Fruit fly (Drosophila melanogaster) whole organism, embryonic: ENCODE results near the gene Takl2.

Experiments used
- C15 ChIP-seq: fragments of 200-800 bp; sonication (Bioruptor generic); IDR thresholded peaks from 3 replicates; pipeline ENCODE4 v1.3.6; 2022; ENCODE audit warnings: missing biosample characterization, missing genetic modification characterization
- CG12104 ChIP-seq: fragments of 200-800 bp; sonication (Bioruptor generic); optimal IDR thresholded peaks from 3 replicates; lab custom pipeline; 2016; ENCODE audit warnings: missing biosample characterization, missing genetic modification characterization
- CG12236 ChIP-seq: fragments of 200-800 bp; sonication (Bioruptor generic); optimal IDR thresholded peaks from 2 replicates; lab custom pipeline; 2016; ENCODE audit warnings: missing biosample characterization, missing genetic modification characterization
- CG12299 ChIP-seq: fragments of 200-800 bp; sonication (Bioruptor generic); optimal IDR thresholded peaks from 2 replicates; lab custom pipeline; 2018; ENCODE audit warnings: missing biosample characterization, mild to moderate bottlenecking, missing genetic modification characterization
- CG1529 ChIP-seq: fragments of 200-800 bp; sonication (Bioruptor generic); optimal IDR thresholded peaks from 3 replicates; lab custom pipeline; 2018; ENCODE audit warnings: missing biosample characterization, missing genetic modification characterization
- CG15601 ChIP-seq: fragments of 200-800 bp; sonication (Bioruptor generic); optimal IDR thresholded peaks from 3 replicates; lab custom pipeline; 2019; ENCODE audit warnings: missing biosample characterization, mild to moderate bottlenecking, missing genetic modification characterization, moderate library complexity
- CG17186 ChIP-seq: fragments of 200-800 bp; sonication (Bioruptor generic); optimal IDR thresholded peaks from 3 replicates; lab custom pipeline; 2017; ENCODE audit warnings: missing biosample characterization, missing genetic modification reagents, missing genetic modification characterization
- CG17359 ChIP-seq: fragments of 200-800 bp; sonication (Bioruptor generic); optimal IDR thresholded peaks from 3 replicates; lab custom pipeline; 2018; ENCODE audit warnings: missing biosample characterization, mild to moderate bottlenecking, missing genetic modification characterization, moderate library complexity
- CG17361 ChIP-seq: fragments of 200-800 bp; sonication (Bioruptor generic); IDR thresholded peaks from 3 replicates; pipeline ENCODE4 v1.3.6; 2022; ENCODE audit warnings: missing biosample characterization, missing genetic modification characterization
- CG18476 ChIP-seq: fragments of 200-800 bp; sonication (Bioruptor generic); optimal IDR thresholded peaks from 2 replicates; lab custom pipeline; 2016; ENCODE audit warnings: missing biosample characterization, mild to moderate bottlenecking, missing genetic modification characterization
- CG2116 ChIP-seq: fragments of 200-800 bp; sonication (Bioruptor generic); optimal IDR thresholded peaks from 3 replicates; lab custom pipeline; 2018; ENCODE audit warnings: missing biosample characterization, mild to moderate bottlenecking, missing genetic modification characterization
- CG2129 ChIP-seq: fragments of 200-800 bp; sonication (Bioruptor generic); IDR thresholded peaks from 2 replicates; pipeline ENCODE4 v1.3.6; 2022; ENCODE audit warnings: missing biosample characterization, missing genetic modification characterization; ENCODE audit not compliant: partially characterized antibody
- CG2889 ChIP-seq: fragments of 200-800 bp; sonication (Bioruptor generic); IDR thresholded peaks from 3 replicates; pipeline ENCODE4 v1.3.6; 2022; ENCODE audit warnings: missing biosample characterization, missing genetic modification characterization
- CG4282 ChIP-seq: fragments of 200-800 bp; sonication (Bioruptor generic); optimal IDR thresholded peaks from 2 replicates; lab custom pipeline; 2016; ENCODE audit warnings: missing biosample characterization, missing genetic modification characterization
- CG6175 ChIP-seq: fragments of 200-800 bp; sonication (Bioruptor generic); IDR thresholded peaks from 3 replicates; pipeline ENCODE4 v1.3.6; 2022; ENCODE audit warnings: missing biosample characterization, missing genetic modification characterization
- CG7963 ChIP-seq: fragments of 200-800 bp; sonication (Bioruptor generic); IDR thresholded peaks from 3 replicates; pipeline ENCODE4 v1.3.6; 2022; ENCODE audit warnings: missing biosample characterization, missing genetic modification characterization; ENCODE audit not compliant: partially characterized antibody
- CG8290 ChIP-seq, 3 experiments: fragments of 200-800 bp; sonication (Bioruptor generic); optimal IDR thresholded peaks; 2 replicates each; lab custom pipeline; 2016 to 2019; ENCODE audit warnings: missing biosample characterization in 3 of 3, missing genetic modification characterization in 3 of 3, mild to moderate bottlenecking in 2 of 3, moderate library complexity in 1 of 3
- CG8924 ChIP-seq: fragments of 200-800 bp; optimal IDR thresholded peaks from 3 replicates; lab custom pipeline; 2019; ENCODE audit warnings: missing biosample characterization, mild to moderate bottlenecking, missing genetic modification characterization, moderate library complexity
- CG9727 ChIP-seq: fragments of 200-800 bp; sonication (Bioruptor generic); optimal IDR thresholded peaks from 3 replicates; lab custom pipeline; 2017; ENCODE audit warnings: missing biosample characterization, mild to moderate bottlenecking, missing genetic modification characterization
- Camta ChIP-seq: fragments of 200-800 bp; sonication (Bioruptor generic); optimal IDR thresholded peaks from 2 replicates; lab custom pipeline; 2016; ENCODE audit warnings: missing biosample characterization, missing genetic modification characterization
- Hand ChIP-seq: fragments of 200-800 bp; sonication (Bioruptor generic); optimal IDR thresholded peaks from 2 replicates; lab custom pipeline; 2017; ENCODE audit warnings: mild to moderate bottlenecking, missing biosample characterization, missing genetic modification reagents, missing genetic modification characterization
- Hr3 ChIP-seq: fragments of 200-800 bp; sonication (Bioruptor generic); optimal IDR thresholded peaks from 3 replicates; lab custom pipeline; 2016; ENCODE audit warnings: missing biosample characterization, missing genetic modification characterization
- Neu2 ChIP-seq: fragments of 200-800 bp; sonication (Bioruptor generic); optimal IDR thresholded peaks from 3 replicates; lab custom pipeline; 2016; ENCODE audit warnings: missing biosample characterization, missing genetic modification characterization, borderline replicate concordance
- Nf-YC ChIP-seq: fragments of 200-800 bp; optimal IDR thresholded peaks from 3 replicates; lab custom pipeline; 2019; ENCODE audit warnings: missing biosample characterization, mild to moderate bottlenecking, missing genetic modification characterization, moderate library complexity
- Opbp ChIP-seq: fragments of 200-800 bp; sonication (Bioruptor generic); IDR thresholded peaks from 3 replicates; pipeline ENCODE4 v1.3.6; 2022; ENCODE audit warnings: missing biosample characterization, missing genetic modification characterization; ENCODE audit not compliant: partially characterized antibody
- Pdp1 ChIP-seq, 2 experiments: fragments of 200-800 bp; sonication (Bioruptor generic); optimal IDR thresholded peaks; 3 replicates each; lab custom pipeline; 2016; ENCODE audit warnings: missing biosample characterization in 2 of 2, missing genetic modification characterization in 2 of 2, mild to moderate bottlenecking in 1 of 2, moderate library complexity in 1 of 2
- amos ChIP-seq: fragments of 200-800 bp; sonication (Bioruptor generic); IDR thresholded peaks from 2 replicates; pipeline ENCODE4 v1.3.6; 2022; ENCODE audit warnings: missing biosample characterization, missing genetic modification characterization; ENCODE audit not compliant: partially characterized antibody
- ash1 ChIP-seq: fragments of 200-800 bp; sonication (Bioruptor generic); optimal IDR thresholded peaks from 2 replicates; lab custom pipeline; 2018; ENCODE audit warnings: missing biosample characterization, mild to moderate bottlenecking, missing genetic modification characterization
- bab2 ChIP-seq: fragments of 200-800 bp; sonication (Bioruptor generic); optimal IDR thresholded peaks from 2 replicates; lab custom pipeline; 2016; ENCODE audit warnings: missing biosample characterization, missing genetic modification characterization
- chif ChIP-seq, 2 experiments: fragments of 200-800 bp; sonication (Bioruptor generic); optimal IDR thresholded peaks; 3 replicates each; lab custom pipeline; 2016; ENCODE audit warnings: missing biosample characterization in 2 of 2, missing genetic modification characterization in 2 of 2
- chm ChIP-seq: fragments of 200-800 bp; sonication (Bioruptor generic); IDR thresholded peaks from 2 replicates; pipeline ENCODE4 v1.3.6; 2022; ENCODE audit warnings: missing biosample characterization, missing genetic modification characterization
- exex ChIP-seq: fragments of 200-800 bp; sonication (Bioruptor generic); optimal IDR thresholded peaks from 4 replicates; lab custom pipeline; 2018; ENCODE audit warnings: missing biosample characterization, mild to moderate bottlenecking, missing genetic modification characterization, moderate library complexity
- gce ChIP-seq: fragments of 200-800 bp; sonication (Bioruptor generic); IDR thresholded peaks from 3 replicates; pipeline ENCODE4 v1.3.6; 2022; ENCODE audit warnings: missing biosample characterization, missing genetic modification characterization
- gfzf ChIP-seq: fragments of 200-800 bp; sonication (Bioruptor generic); optimal IDR thresholded peaks from 2 replicates; lab custom pipeline; 2016; ENCODE audit warnings: missing biosample characterization, mild to moderate bottlenecking, missing genetic modification characterization, moderate library complexity
- grau ChIP-seq: fragments of 200-800 bp; optimal IDR thresholded peaks from 3 replicates; lab custom pipeline; 2019; ENCODE audit warnings: missing biosample characterization, mild to moderate bottlenecking, missing genetic modification characterization, moderate library complexity
- hth ChIP-seq: fragments of >200 bp; optimal IDR thresholded peaks from 2 replicates; lab custom pipeline; 2017; ENCODE audit warnings: inconsistent platforms
- jumu ChIP-seq: fragments of 200-800 bp; sonication (Bioruptor generic); optimal IDR thresholded peaks from 3 replicates; lab custom pipeline; 2016; ENCODE audit warnings: missing biosample characterization, missing genetic modification characterization
- lmd ChIP-seq: fragments of 200-800 bp; sonication (Bioruptor generic); IDR thresholded peaks from 2 replicates; pipeline ENCODE4 v1.3.6; 2022; ENCODE audit warnings: missing biosample characterization, missing genetic modification characterization
- lola ChIP-seq, 3 experiments: fragments of >200 bp in 2 of 3; fragments of 200-800 bp in 1 of 3; sonication (Bioruptor generic) in 1 of 3; optimal IDR thresholded peaks; 2 replicates each; lab custom pipeline; 2017 to 2019; ENCODE audit warnings: missing biosample characterization in 3 of 3, missing genetic modification characterization in 3 of 3, mild to moderate bottlenecking in 1 of 3, moderate library complexity in 1 of 3
- luna ChIP-seq: fragments of 200-800 bp; sonication (Bioruptor generic); optimal IDR thresholded peaks from 2 replicates; lab custom pipeline; 2016; ENCODE audit warnings: missing biosample characterization, missing genetic modification characterization
- p53 ChIP-seq: fragments of 200-800 bp; sonication (Bioruptor generic); optimal IDR thresholded peaks from 2 replicates; lab custom pipeline; 2016; ENCODE audit warnings: missing biosample characterization, missing genetic modification characterization
- pita ChIP-seq: fragments of 200-800 bp; sonication (Bioruptor generic); optimal IDR thresholded peaks from 2 replicates; lab custom pipeline; 2017; ENCODE audit warnings: missing biosample characterization, mild to moderate bottlenecking, missing genetic modification characterization
- seq ChIP-seq: fragments of 200-800 bp; sonication (Bioruptor generic); IDR thresholded peaks from 2 replicates; pipeline ENCODE4 v1.3.6; 2022; ENCODE audit warnings: missing biosample characterization, missing genetic modification characterization
- sisA ChIP-seq: fragments of 200-800 bp; sonication (Bioruptor generic); IDR thresholded peaks from 2 replicates; pipeline ENCODE4 v1.3.6; 2022; ENCODE audit warnings: missing biosample characterization, missing genetic modification characterization
- tgo ChIP-seq: fragments of 200-800 bp; sonication (Bioruptor generic); IDR thresholded peaks from 3 replicates; pipeline ENCODE4 v1.3.6; 2022; ENCODE audit warnings: missing biosample characterization, missing genetic modification characterization
- wdn ChIP-seq: fragments of 200-800 bp; sonication (Bioruptor generic); IDR thresholded peaks from 2 replicates; pipeline ENCODE4 v1.3.6; 2022; ENCODE audit warnings: missing biosample characterization, missing genetic modification characterization
- z ChIP-seq: fragments of 200-800 bp; sonication (Bioruptor generic); IDR thresholded peaks from 3 replicates; pipeline ENCODE4 v1.3.6; 2022; ENCODE audit warnings: missing biosample characterization, missing genetic modification characterization
- zfh2 ChIP-seq: fragments of 200-800 bp; sonication (Bioruptor generic); optimal IDR thresholded peaks from 2 replicates; lab custom pipeline; 2016; ENCODE audit warnings: missing biosample characterization, missing genetic modification characterization

Gene Takl2

DNA sequence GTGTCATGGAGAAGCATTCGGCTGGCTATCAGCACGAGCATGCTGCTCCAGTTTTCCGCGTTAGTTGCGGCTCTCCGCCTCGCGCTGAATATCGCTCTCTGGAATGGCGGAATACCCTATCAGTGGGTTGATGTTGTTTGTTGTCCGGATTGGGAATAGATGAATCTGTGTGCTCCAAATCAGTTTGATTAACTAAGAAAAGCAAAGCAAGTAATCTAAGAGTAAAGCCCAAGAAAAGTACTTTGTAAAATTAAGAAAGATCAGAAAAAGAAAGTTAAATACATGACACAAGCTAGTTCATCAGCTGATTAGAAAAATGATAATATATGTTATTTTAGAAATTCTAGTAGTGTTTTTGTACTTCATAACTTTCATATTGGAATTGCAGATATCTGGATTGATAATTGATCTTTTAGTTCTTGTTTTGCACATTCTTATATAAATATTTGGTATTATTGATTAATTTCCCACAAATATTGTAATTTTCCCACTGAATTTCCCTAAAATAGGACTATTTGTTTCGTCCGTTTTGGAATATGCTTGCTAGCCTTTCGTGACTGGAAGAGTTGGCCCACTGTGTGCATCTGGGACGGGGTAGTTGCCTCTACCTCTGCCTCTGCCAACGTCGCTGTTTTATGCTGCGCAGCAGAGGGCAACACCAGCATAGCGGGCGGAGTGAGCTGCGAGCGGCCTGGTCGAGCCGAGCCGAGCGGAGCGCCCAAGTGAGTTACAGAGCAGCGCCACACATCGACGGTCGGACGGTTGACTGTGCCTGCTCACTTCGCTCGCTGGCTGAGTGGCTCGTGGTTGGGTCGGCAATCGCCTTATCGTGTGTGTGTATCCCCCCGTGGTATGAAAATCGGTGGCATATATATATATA lies 20.5 kb upstream of the Takl2 start (continued):
- TF ChIP-seq chif (GFP tag; optimal IDR thresholded peaks at IDR 0.05; lab: Kevin White, UChicago) = peak in 1 of 2 experiments; percentile 40
- TF ChIP-seq gce (GFP tag; lab: Robert Waterston, UW) = peak; percentile 65; the same call in 2 of the 3 replicates
- peak; percentile 43; the same call in 2 of the 3 replicates for TF ChIP-seq tgo (GFP tag; lab: Robert Waterston, UW)
- TF ChIP-seq jumu (GFP tag; lab: Kevin White, UChicago) = peak; percentile 45
- TF ChIP-seq luna (GFP tag; lab: Kevin White, UChicago) = no peak
- peak; percentile 22 for TF ChIP-seq CG1529 (GFP tag; lab: Kevin White, UChicago)
- TF ChIP-seq sisA (GFP tag; lab: Robert Waterston, UW) = peak; percentile 52; the same call in 1 of the 2 replicates
- TF ChIP-seq seq (GFP tag; lab: Robert Waterston, UW) = no peak
- TF ChIP-seq CG12104 (GFP tag; lab: Kevin White, UChicago) = peak; percentile 59
- no peak; the same call in 1 of the 2 replicates for TF ChIP-seq amos (GFP tag; lab: Robert Waterston, UW)
- no peak for TF ChIP-seq Neu2 (GFP tag; lab: Kevin White, UChicago)
- TF ChIP-seq Hr3 (GFP tag; lab: Kevin White, UChicago) = peak; percentile 60
- no peak for TF ChIP-seq hth (lab: Kevin White, UChicago)
- TF ChIP-seq CG2116 (GFP tag; lab: Kevin White, UChicago) = peak; percentile 30
- TF ChIP-seq Camta (GFP tag; lab: Kevin White, UChicago) = peak; percentile 64
- peak; percentile 73 for TF ChIP-seq CG9727 (GFP tag; lab: Kevin White, UChicago)
- peak; percentile 57 for TF ChIP-seq CG8924 (tag; lab: Kevin White, UChicago)
- peak; percentile 58 for TF ChIP-seq zfh2 (GFP tag; lab: Kevin White, UChicago)
- peak; percentile 91 for TF ChIP-seq CG17361 (GFP tag; lab: Robert Waterston, UW)
- TF ChIP-seq pita (GFP tag; lab: Kevin White, UChicago) = no peak
- TF ChIP-seq grau (tag; lab: Kevin White, UChicago) = peak; percentile 72
- TF ChIP-seq CG2129 = no peak
- peak; percentile 89 for TF ChIP-seq CG6175 (GFP tag; lab: Robert Waterston, UW)
- peak; percentile 67 for TF ChIP-seq CG17359 (tag; lab: Kevin White, UChicago)
- TF ChIP-seq CG2889 (GFP tag; lab: Robert Waterston, UW) = 0 out of 3 replicates have a peak, but pooled peaks have one; percentile 16
- peak; percentile 13 for TF ChIP-seq CG12236 (GFP tag; lab: Kevin White, UChicago)
- TF ChIP-seq z (GFP tag; lab: Robert Waterston, UW) = peak; percentile 87
- TF ChIP-seq CG8290 (GFP tag; optimal IDR thresholded peaks at IDR 0.05; lab: Kevin White, UChicago) = no peak
- peak in 1 of 2 experiments; percentile 73 for TF ChIP-seq CG8290 (tag; optimal IDR thresholded peaks at IDR 0.05; lab: Kevin White, UChicago)
- TF ChIP-seq Hand (GFP tag; lab: Kevin White, UChicago) = no peak
- no peak for TF ChIP-seq C15
- peak in 1 of 3 experiments; percentile 47 for TF ChIP-seq lola (GFP tag; optimal IDR thresholded peaks at IDR 0.05; lab: Kevin White, UChicago)
- TF ChIP-seq ash1 (GFP tag; lab: Kevin White, UChicago) = no peak
- TF ChIP-seq Pdp1 (GFP tag; optimal IDR thresholded peaks at IDR 0.05; lab: Kevin White, UChicago) = peak; percentile 8 to 55
- no peak for TF ChIP-seq CG17186 (GFP tag; lab: Kevin White, UChicago)
- TF ChIP-seq wdn (GFP tag; lab: Robert Waterston, UW) = peak; percentile 35; the same call in 1 of the 2 replicates
- no peak for TF ChIP-seq CG12299 (tag; lab: Kevin White, UChicago)
- no peak for TF ChIP-seq exex (tag; lab: Kevin White, UChicago)
- peak; percentile 15 for TF ChIP-seq CG15601
- TF ChIP-seq p53 (GFP tag; lab: Kevin White, UChicago) = no peak
- TF ChIP-seq chm (GFP tag; lab: Robert Waterston, UW) = peak; percentile 83
- peak; percentile 46 for TF ChIP-seq CG18476
- no peak for TF ChIP-seq gfzf (GFP tag; lab: Kevin White, UChicago)
- TF ChIP-seq bab2 (GFP tag; lab: Kevin White, UChicago) = peak; percentile 35
- TF ChIP-seq CG7963 (GFP tag; lab: Robert Waterston, UW) = no peak
- no peak for TF ChIP-seq Opbp
- no peak for TF ChIP-seq CG4282
- TF ChIP-seq Nf-YC (tag; lab: Kevin White, UChicago) = peak; percentile 51
- TF ChIP-seq lmd = peak; percentile 54
